Fruit fly (Drosophila melanogaster): ENCODE results near the gene CG42327.

The CG42327 gene

dm6 chr3R:11650105-11651039 is 5.6 kb upstream of the CG42327 start, which contains the start of the genes Csk and Elp1 (continued):
- TF ChIP-seq CG18764 (GFP tag; optimal IDR thresholded peaks at IDR 0.05) (peak; percentile 38), CG3726 (GFP tag; IDR thresholded peaks at IDR 0.05) (no peak), E2f2 (GFP tag; IDR thresholded peaks at IDR 0.05) (peak; percentile 40), aop (GFP tag; IDR thresholded peaks at IDR 0.05) (no peak), Taf1 (GFP tag; IDR thresholded peaks at IDR 0.05) (no peak), nerfin-1 (tag; optimal IDR thresholded peaks at IDR 0.05) (peak; percentile 68), maf-S (GFP tag; optimal IDR thresholded peaks at IDR 0.05) (no peak), dm (GFP tag; optimal IDR thresholded peaks at IDR 0.05) (peak; percentile 68), amos (GFP tag; IDR thresholded peaks at IDR 0.05; ENCODE audit: partially characterized antibody) (0 out of 2 replicates have a peak, but pooled peaks have one; percentile 29), unc-4 (GFP tag; IDR thresholded peaks at IDR 0.05; ENCODE audit: partially characterized antibody) (0 out of 2 replicates have a peak, but pooled peaks have one; percentile 13), CG30403 (GFP tag; optimal IDR thresholded peaks at IDR 0.05) (peak; percentile 75), seq (GFP tag; IDR thresholded peaks at IDR 0.05) (0 out of 2 replicates have a peak, but pooled peaks have one; percentile 15), pfk (GFP tag; optimal IDR thresholded peaks at IDR 0.05) (no peak), CG4730 (GFP tag; IDR thresholded peaks at IDR 0.05) (no peak), repo (GFP tag; optimal IDR thresholded peaks at IDR 0.05) (no peak), gro (GFP tag; optimal IDR thresholded peaks at IDR 0.05) (peak; percentile 48), Spps (tag; optimal IDR thresholded peaks at IDR 0.05) (peak; percentile 8), ken (GFP tag; IDR thresholded peaks at IDR 0.05) (peak; percentile 58; the same call in 1 of the 3 replicates), usp (GFP tag; optimal IDR thresholded peaks at IDR 0.05) (no peak), hbn (GFP tag; IDR thresholded peaks at IDR 0.05; ENCODE audit: partially characterized antibody) (no peak), CG8388 (GFP tag; optimal IDR thresholded peaks at IDR 0.05) (peak; percentile 30), CG1832 (GFP tag; optimal IDR thresholded peaks at IDR 0.05) (no peak), HmgD (GFP tag; optimal IDR thresholded peaks at IDR 0.05) (no peak), nmo (GFP tag; optimal IDR thresholded peaks at IDR 0.05) (peak; percentile 86), pnt (GFP tag; optimal IDR thresholded peaks at IDR 0.05) (no peak), Gug (GFP tag; IDR thresholded peaks at IDR 0.05) (0 out of 4 replicates have a peak, but pooled peaks have one; percentile 27), CG16815 (GFP tag; optimal IDR thresholded peaks at IDR 0.05) (peak; percentile 31), CG17802 (tag; optimal IDR thresholded peaks at IDR 0.05) (no peak), bowl (GFP tag; IDR thresholded peaks at IDR 0.05) (no peak), schlank (tag; optimal IDR thresholded peaks at IDR 0.05) (no peak), esg (GFP tag; conservative IDR thresholded peaks at IDR 0.05) (no peak), CG32772 (GFP tag; IDR thresholded peaks at IDR 0.05) (no peak), CG17829 (tag; optimal IDR thresholded peaks at IDR 0.05) (peak; percentile 73), crc (GFP tag; optimal IDR thresholded peaks at IDR 0.05) (no peak), gcm (GFP tag; optimal IDR thresholded peaks at IDR 0.05) (no peak), phol (tag; optimal IDR thresholded peaks at IDR 0.05) (peak; percentile 100), CG10274 (GFP tag; optimal IDR thresholded peaks at IDR 0.05) (no peak), CG14014 (GFP tag; IDR thresholded peaks at IDR 0.05) (peak; percentile 46; the same call in 1 of the 2 replicates), ems (GFP tag; optimal IDR thresholded peaks at IDR 0.05) (peak; percentile 0), CG12942 (GFP tag; optimal IDR thresholded peaks at IDR 0.05) (peak; percentile 56), tio (GFP tag; optimal IDR thresholded peaks at IDR 0.05) (no peak), ssp (GFP tag; IDR thresholded peaks at IDR 0.05) (0 out of 2 replicates have a peak, but pooled peaks have one; percentile 12), lmd (GFP tag; IDR thresholded peaks at IDR 0.05) (peak; percentile 50; the same call in 1 of the 2 replicates), CG8924 (tag; optimal IDR thresholded peaks at IDR 0.05) (peak; percentile 62), Deaf1 (tag; optimal IDR thresholded peaks at IDR 0.05) (peak; percentile 16), CG10209 (GFP tag; optimal IDR thresholded peaks at IDR 0.05) (peak; percentile 52), NfI (GFP tag; optimal IDR thresholded peaks at IDR 0.05) (peak; percentile 57), Pdp1 (GFP tag; optimal IDR thresholded peaks at IDR 0.05) (peak; percentile 39 to 52)
